Fruit fly (Drosophila melanogaster) whole organism, embryonic: ENCODE data around the gene Wbp2.
A peak's percentile ranks its signal among the peaks of the same experiment; 100 is the strongest.

ENCODE experiments used
- Bdp1 ChIP-seq: fragments of 200-800 bp; sonication (Bioruptor generic); optimal IDR thresholded peaks from 3 replicates; lab custom pipeline; 2016; ENCODE audit warnings: missing biosample characterization, missing genetic modification characterization
- Bgb ChIP-seq: fragments of 200-800 bp; sonication (Bioruptor generic); IDR thresholded peaks from 2 replicates; pipeline ENCODE4 v1.3.6; 2022; ENCODE audit warnings: missing biosample characterization, missing genetic modification characterization; ENCODE audit not compliant: partially characterized antibody
- CG12659 ChIP-seq: fragments of 200-800 bp; sonication (Bioruptor generic); optimal IDR thresholded peaks from 3 replicates; lab custom pipeline; 2017; ENCODE audit warnings: mild to moderate bottlenecking, missing biosample characterization, missing genetic modification reagents, missing genetic modification characterization
- CG14860 ChIP-seq: fragments of 200-800 bp; sonication (Bioruptor generic); IDR thresholded peaks from 3 replicates; pipeline ENCODE4 v1.3.6; 2022; ENCODE audit warnings: missing biosample characterization, missing genetic modification characterization; ENCODE audit not compliant: partially characterized antibody
- CG15479 ChIP-seq: fragments of 200-800 bp; sonication (Bioruptor generic); optimal IDR thresholded peaks from 3 replicates; lab custom pipeline; 2019; ENCODE audit warnings: missing biosample characterization, mild to moderate bottlenecking, missing genetic modification characterization, moderate library complexity
- CG16779 ChIP-seq: fragments of 200-800 bp; sonication (Bioruptor generic); IDR thresholded peaks from 2 replicates; pipeline ENCODE4 v1.3.6; 2022; ENCODE audit warnings: missing biosample characterization, missing genetic modification characterization
- CG16813 ChIP-seq: fragments of 200-800 bp; sonication (Bioruptor generic); IDR thresholded peaks from 3 replicates; pipeline ENCODE4 v1.3.6; 2022; ENCODE audit warnings: missing biosample characterization, missing genetic modification characterization; ENCODE audit not compliant: partially characterized antibody
- CG2875 ChIP-seq: fragments of 200-800 bp; sonication (Bioruptor generic); optimal IDR thresholded peaks from 2 replicates; lab custom pipeline; 2017; ENCODE audit warnings: missing biosample characterization, mild to moderate bottlenecking, missing genetic modification characterization, missing genetic modification reagents
- CG42726 ChIP-seq: fragments of 200-800 bp; sonication (Bioruptor generic); IDR thresholded peaks from 2 replicates; pipeline ENCODE4 v1.3.6; 2022; ENCODE audit warnings: missing biosample characterization, missing genetic modification characterization; ENCODE audit not compliant: partially characterized antibody
- CG4360 ChIP-seq: fragments of 200-800 bp; sonication (Bioruptor generic); IDR thresholded peaks from 2 replicates; pipeline ENCODE4 v1.3.6; 2022; ENCODE audit warnings: missing biosample characterization, missing genetic modification characterization
- CG6791 ChIP-seq: fragments of 200-800 bp; sonication (Bioruptor generic); IDR thresholded peaks from 3 replicates; pipeline ENCODE4 v1.3.6; 2022; ENCODE audit warnings: missing biosample characterization, missing genetic modification characterization; ENCODE audit not compliant: partially characterized antibody
- CG7963 ChIP-seq: fragments of 200-800 bp; sonication (Bioruptor generic); IDR thresholded peaks from 3 replicates; pipeline ENCODE4 v1.3.6; 2022; ENCODE audit warnings: missing biosample characterization, missing genetic modification characterization; ENCODE audit not compliant: partially characterized antibody
- Camta ChIP-seq: fragments of 200-800 bp; sonication (Bioruptor generic); optimal IDR thresholded peaks from 2 replicates; lab custom pipeline; 2016; ENCODE audit warnings: missing biosample characterization, missing genetic modification characterization
- CoRest ChIP-seq: fragments of 200-800 bp; sonication (Bioruptor generic); optimal IDR thresholded peaks from 3 replicates; lab custom pipeline; 2018; ENCODE audit warnings: missing biosample characterization, mild to moderate bottlenecking, missing genetic modification characterization, moderate library complexity
- Dip3 ChIP-seq: fragments of 200-800 bp; sonication (Bioruptor generic); optimal IDR thresholded peaks from 3 replicates; lab custom pipeline; 2016; ENCODE audit warnings: missing biosample characterization, missing genetic modification characterization
- Hr51 ChIP-seq, 2 experiments: fragments of 200-800 bp; sonication (Bioruptor generic); optimal IDR thresholded peaks; 2 replicates in 1 of 2; 3 replicates in 1 of 2; lab custom pipeline; 2016 to 2018; ENCODE audit warnings: missing biosample characterization in 2 of 2, missing genetic modification characterization in 2 of 2, mild to moderate bottlenecking in 1 of 2, moderate library complexity in 1 of 2
- Myb ChIP-seq: fragments of 200-800 bp; sonication (Bioruptor generic); optimal IDR thresholded peaks from 2 replicates; lab custom pipeline; 2016; ENCODE audit warnings: missing biosample characterization, missing genetic modification characterization
- Opbp ChIP-seq: fragments of 200-800 bp; sonication (Bioruptor generic); IDR thresholded peaks from 3 replicates; pipeline ENCODE4 v1.3.6; 2022; ENCODE audit warnings: missing biosample characterization, missing genetic modification characterization; ENCODE audit not compliant: partially characterized antibody
- Rx ChIP-seq: fragments of 200-800 bp; sonication (Bioruptor generic); IDR thresholded peaks from 2 replicates; pipeline ENCODE4 v1.3.6; 2022; ENCODE audit warnings: missing biosample characterization, missing genetic modification characterization
- Scr ChIP-seq: fragments of 200-800 bp; sonication (Bioruptor generic); IDR thresholded peaks from 2 replicates; pipeline ENCODE4 v1.3.6; 2022; ENCODE audit warnings: missing biosample characterization, missing genetic modification characterization; ENCODE audit not compliant: partially characterized antibody
- Side ChIP-seq: fragments of 200-800 bp; sonication (Bioruptor generic); optimal IDR thresholded peaks from 2 replicates; lab custom pipeline; 2016; ENCODE audit warnings: missing biosample characterization, missing genetic modification characterization
- Xrp1 ChIP-seq: fragments of 200-800 bp; sonication (Bioruptor generic); IDR thresholded peaks from 2 replicates; pipeline ENCODE4 v1.3.6; 2022; ENCODE audit warnings: missing biosample characterization, missing genetic modification characterization
- amos ChIP-seq: fragments of 200-800 bp; sonication (Bioruptor generic); IDR thresholded peaks from 2 replicates; pipeline ENCODE4 v1.3.6; 2022; ENCODE audit warnings: missing biosample characterization, missing genetic modification characterization; ENCODE audit not compliant: partially characterized antibody
- ara ChIP-seq: fragments of 200-800 bp; sonication (Bioruptor generic); IDR thresholded peaks from 2 replicates; pipeline ENCODE4 v1.3.6; 2022; ENCODE audit warnings: missing biosample characterization, missing genetic modification characterization
- ato ChIP-seq: fragments of 200-800 bp; sonication (Bioruptor generic); IDR thresholded peaks from 2 replicates; pipeline ENCODE4 v1.3.6; 2022; ENCODE audit warnings: missing biosample characterization, missing genetic modification characterization; ENCODE audit not compliant: partially characterized antibody
- bbx ChIP-seq: fragments of 200-800 bp; sonication (Bioruptor generic); IDR thresholded peaks from 2 replicates; pipeline ENCODE4 v1.3.6; 2022; ENCODE audit warnings: missing biosample characterization, missing genetic modification characterization; ENCODE audit not compliant: partially characterized antibody
- bigmax ChIP-seq: fragments of 200-800 bp; sonication (Bioruptor generic); optimal IDR thresholded peaks from 2 replicates; lab custom pipeline; 2018; ENCODE audit warnings: missing biosample characterization, mild to moderate bottlenecking, missing genetic modification characterization
- br ChIP-seq: fragments of >200 bp; optimal IDR thresholded peaks from 2 replicates; lab custom pipeline; 2017
- cg ChIP-seq: fragments of 200-800 bp; sonication (Bioruptor generic); optimal IDR thresholded peaks from 3 replicates; lab custom pipeline; 2019; ENCODE audit warnings: missing biosample characterization, mild to moderate bottlenecking, missing genetic modification characterization, moderate library complexity
- chinmo ChIP-seq: fragments of 200-800 bp; sonication (Bioruptor generic); IDR thresholded peaks from 4 replicates; pipeline ENCODE4 v1.3.6; 2022; ENCODE audit warnings: missing biosample characterization, missing genetic modification characterization; ENCODE audit not compliant: partially characterized antibody
- her ChIP-seq: fragments of 200-800 bp; sonication (Bioruptor generic); optimal IDR thresholded peaks from 2 replicates; lab custom pipeline; 2016; ENCODE audit warnings: missing biosample characterization, missing genetic modification characterization
- insv ChIP-seq, 2 experiments: fragments of 200-800 bp; sonication (Bioruptor generic); optimal IDR thresholded peaks; 3 replicates each; lab custom pipeline; 2016 to 2018; ENCODE audit warnings: missing biosample characterization in 2 of 2, missing genetic modification characterization in 2 of 2
- knrl ChIP-seq: fragments of 200-800 bp; sonication (Bioruptor generic); IDR thresholded peaks from 3 replicates; pipeline ENCODE4 v1.3.6; 2022; ENCODE audit warnings: missing biosample characterization, missing genetic modification characterization; ENCODE audit not compliant: partially characterized antibody
- mld ChIP-seq: fragments of 200-800 bp; sonication (Bioruptor generic); IDR thresholded peaks from 3 replicates; pipeline ENCODE4 v1.3.6; 2022; ENCODE audit warnings: missing biosample characterization, missing genetic modification characterization; ENCODE audit not compliant: partially characterized antibody
- p53 ChIP-seq: fragments of 200-800 bp; sonication (Bioruptor generic); optimal IDR thresholded peaks from 2 replicates; lab custom pipeline; 2016; ENCODE audit warnings: missing biosample characterization, missing genetic modification characterization
- shn ChIP-seq: fragments of 200-800 bp; sonication (Bioruptor generic); optimal IDR thresholded peaks from 3 replicates; lab custom pipeline; 2016; ENCODE audit warnings: missing biosample characterization, missing genetic modification characterization
- slp2 ChIP-seq: fragments of 200-800 bp; sonication (Bioruptor generic); optimal IDR thresholded peaks from 2 replicates; lab custom pipeline; 2016; ENCODE audit warnings: missing biosample characterization, missing genetic modification characterization
- sna ChIP-seq: fragments of 200-800 bp; sonication (Bioruptor generic); IDR thresholded peaks from 2 replicates; pipeline ENCODE4 v1.3.6; 2022; ENCODE audit warnings: missing biosample characterization, missing genetic modification characterization; ENCODE audit not compliant: partially characterized antibody
- tna ChIP-seq: fragments of 200-800 bp; sonication (Bioruptor generic); IDR thresholded peaks from 2 replicates; pipeline ENCODE4 v1.3.6; 2022; ENCODE audit warnings: missing biosample characterization, missing genetic modification characterization; ENCODE audit not compliant: partially characterized antibody
- vnd ChIP-seq: fragments of 200-800 bp; sonication (Bioruptor generic); IDR thresholded peaks from 3 replicates; pipeline ENCODE4 v1.3.6; 2022; ENCODE audit warnings: missing biosample characterization, missing genetic modification characterization; ENCODE audit not compliant: partially characterized antibody
- zen2 ChIP-seq: fragments of 200-800 bp; sonication (Bioruptor generic); IDR thresholded peaks from 3 replicates; pipeline ENCODE4 v1.3.6; 2022; ENCODE audit warnings: missing biosample characterization, missing genetic modification characterization; ENCODE audit not compliant: partially characterized antibody
- zfh2 ChIP-seq: fragments of 200-800 bp; sonication (Bioruptor generic); optimal IDR thresholded peaks from 2 replicates; lab custom pipeline; 2016; ENCODE audit warnings: missing biosample characterization, missing genetic modification characterization

Wbp2 gene

dm6 chr3L:12813907-12814306 lies 36.1 kb upstream of the Wbp2 start, which contains the start of the genes Sf3a2 and CG42588 (continued):
- TF ChIP-seq Rx (GFP tag; lab: Robert Waterston, UW), result no peak

dm6 chr3L:12814806-12815205 lies 35.2 kb upstream of the Wbp2 start:
- TF ChIP-seq Scr (GFP tag; lab: Robert Waterston, UW) (peak; percentile 43; the same call in 1 of the 2 replicates), tna (GFP tag; lab: Robert Waterston, UW) (peak; percentile 50; the same call in 1 of the 2 replicates), CG2875 (GFP tag; lab: Kevin White, UChicago) (no peak), CoRest (tag; lab: Kevin White, UChicago) (no peak), her (GFP tag; lab: Kevin White, UChicago) (no peak), Side (GFP tag; lab: Kevin White, UChicago) (no peak), Dip3 (no peak), insv (GFP tag; optimal IDR thresholded peaks at IDR 0.05; lab: Kevin White, UChicago) (no peak), vnd (GFP tag; lab: Robert Waterston, UW) (peak; percentile 55; the same call in 2 of the 3 replicates), CG16779 (GFP tag; lab: Robert Waterston, UW) (no peak), cg (no peak), chinmo (peak; percentile 78; the same call in 2 of the 4 replicates), Camta (GFP tag; lab: Kevin White, UChicago) (no peak), Opbp (GFP tag; lab: Robert Waterston, UW) (peak; percentile 57; the same call in 1 of the 3 replicates), shn (GFP tag; lab: Kevin White, UChicago) (no peak), slp2 (GFP tag; lab: Kevin White, UChicago) (no peak), zfh2 (no peak), br (lab: Kevin White, UChicago) (no peak), CG14860 (GFP tag; lab: Robert Waterston, UW) (peak; percentile 35; the same call in 2 of the 3 replicates), Bgb (peak; percentile 69), amos (GFP tag; lab: Robert Waterston, UW) (peak; percentile 52), Bdp1 (peak; percentile 98), ato (GFP tag; lab: Robert Waterston, UW) (peak; percentile 63; the same call in 1 of the 2 replicates), p53 (GFP tag; lab: Kevin White, UChicago) (no peak), Hr51 (GFP tag; optimal IDR thresholded peaks at IDR 0.05; lab: Kevin White, UChicago) (no peak), CG4360 (GFP tag; lab: Robert Waterston, UW) (peak; percentile 49), ara (0 out of 2 replicates have a peak, but pooled peaks have one; percentile 13), CG15479 (GFP tag; lab: Kevin White, UChicago) (peak; percentile 24), CG42726 (GFP tag; lab: Robert Waterston, UW) (0 out of 2 replicates have a peak, but pooled peaks have one; percentile 54), CG7963 (GFP tag; lab: Robert Waterston, UW) (peak; percentile 83), Xrp1 (0 out of 2 replicates have a peak, but pooled peaks have one; percentile 10), bigmax (GFP tag; lab: Kevin White, UChicago) (peak; percentile 40), sna (GFP tag; lab: Robert Waterston, UW) (0 out of 2 replicates have a peak, but pooled peaks have one; percentile 24), CG6791 (GFP tag; lab: Robert Waterston, UW) (peak; percentile 84), CG16813 (GFP tag; lab: Robert Waterston, UW) (peak; percentile 57; the same call in 2 of the 3 replicates), zen2 (GFP tag; lab: Robert Waterston, UW) (peak; percentile 35; the same call in 1 of the 3 replicates), mld (GFP tag; lab: Robert Waterston, UW) (peak; percentile 61; the same call in 1 of the 3 replicates), knrl (GFP tag; lab: Robert Waterston, UW) (peak; percentile 28; the same call in 2 of the 3 replicates), bbx (GFP tag; lab: Robert Waterston, UW) (peak; percentile 69), Myb (peak; percentile 13), CG12659 (GFP tag; lab: Kevin White, UChicago) (peak; percentile 6)
- TF ChIP-seq, all 482 proteins: peak for 26
